Fruit fly (Drosophila melanogaster): ENCODE measurements around the gene pHCl-2.
A peak's percentile ranks its signal among the peaks of the same experiment; 100 is the strongest.

pHCl-2 gene

DNA sequence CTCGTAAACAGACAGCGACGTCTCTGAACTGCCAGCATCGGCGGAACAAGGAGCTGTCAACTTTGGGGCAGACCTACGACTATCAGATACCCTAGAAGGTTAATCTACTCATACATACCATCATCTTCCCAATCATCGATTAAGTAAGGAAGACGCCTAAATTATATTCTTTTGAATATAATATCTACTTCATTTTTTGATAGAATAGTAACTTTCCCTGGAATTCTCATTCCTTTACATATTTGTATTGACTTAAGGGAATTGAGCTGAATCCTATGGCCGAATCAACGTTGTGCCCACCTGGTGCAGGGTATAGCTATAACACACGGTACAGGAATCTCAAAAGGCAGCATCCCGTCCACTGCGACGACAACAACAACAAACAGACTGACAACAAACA, 41.5 kb upstream of the pHCl-2 start (continued):
- peak; percentile 11 for TF ChIP-seq CG7368 (GFP tag; optimal IDR thresholded peaks at IDR 0.05)

DNA sequence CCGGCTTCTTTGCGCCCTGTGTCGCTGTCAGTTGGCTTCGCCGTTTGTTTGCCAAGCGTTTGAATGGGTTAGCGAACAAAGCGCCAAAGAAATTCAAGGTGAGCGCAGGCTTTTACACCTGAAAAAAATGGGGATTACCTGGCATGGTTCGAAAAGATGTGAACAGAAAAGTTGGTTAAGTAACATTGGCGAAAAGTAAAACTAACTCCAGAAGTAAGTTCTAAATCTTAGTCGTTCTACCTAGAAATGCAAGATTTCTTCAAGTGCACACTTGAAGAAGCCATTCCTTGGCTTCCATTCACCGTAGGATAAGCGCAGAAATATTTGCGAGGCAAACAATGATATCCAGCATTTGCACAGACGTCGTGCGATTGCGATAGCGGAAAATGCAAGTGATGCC, 40.4 kb upstream of the pHCl-2 start:
- TF ChIP-seq Sox15 (GFP tag; optimal IDR thresholded peaks at IDR 0.05) (no peak), CG8319 (GFP tag; optimal IDR thresholded peaks at IDR 0.05) (no peak), salr (GFP tag; optimal IDR thresholded peaks at IDR 0.05) (peak; percentile 15 to 68), pdm3 (GFP tag; optimal IDR thresholded peaks at IDR 0.05) (peak; percentile 57), fd85E (GFP tag; optimal IDR thresholded peaks at IDR 0.05) (no peak), CG31627 (GFP tag; optimal IDR thresholded peaks at IDR 0.05) (peak; percentile 5), Ets21C (GFP tag; optimal IDR thresholded peaks at IDR 0.05) (no peak), CG6854 (GFP tag; optimal IDR thresholded peaks at IDR 0.05) (no peak), esn (GFP tag; optimal IDR thresholded peaks at IDR 0.05) (peak; percentile 2), Sox14 (GFP tag; optimal IDR thresholded peaks at IDR 0.05) (peak; percentile 50), Eip93F (GFP tag; optimal IDR thresholded peaks at IDR 0.05) (no peak), Eip78C (GFP tag) (peak; percentile 73), CG11762 (GFP tag; optimal IDR thresholded peaks at IDR 0.05; ENCODE audit: insufficient read depth) (no peak), CG6792 (GFP tag; optimal IDR thresholded peaks at IDR 0.05) (peak; percentile 7), CG3032 (tag; optimal IDR thresholded peaks at IDR 0.05) (no peak), CG15336 (GFP tag; IDR thresholded peaks at IDR 0.05) (peak; percentile 64), CG4318 (GFP tag; optimal IDR thresholded peaks at IDR 0.05) (peak; percentile 38), fkh (GFP tag; optimal IDR thresholded peaks at IDR 0.05) (no peak), dsx (GFP tag; optimal IDR thresholded peaks at IDR 0.05; ENCODE audit: poor library complexity, severe bottlenecking) (no peak), CG1621 (tag; optimal IDR thresholded peaks at IDR 0.05) (no peak), Gug (GFP tag; IDR thresholded peaks at IDR 0.05) (no peak), Hr38 (GFP tag; optimal IDR thresholded peaks at IDR 0.05) (no peak), vri (GFP tag; optimal IDR thresholded peaks at IDR 0.05) (no peak), CG10631 (GFP tag; optimal IDR thresholded peaks at IDR 0.05) (peak; percentile 57), net (GFP tag; optimal IDR thresholded peaks at IDR 0.05) (peak; percentile 41), Blimp-1 (GFP tag; optimal IDR thresholded peaks at IDR 0.05) (no peak), CG10669 (GFP tag; optimal IDR thresholded peaks at IDR 0.05) (no peak), CG3919 (GFP tag; optimal IDR thresholded peaks at IDR 0.05) (peak; percentile 42), CG11294 (GFP tag; IDR thresholded peaks at IDR 0.05) (no peak), Eip75B (GFP tag; optimal IDR thresholded peaks at IDR 0.05) (peak; percentile 44), CG34406 (GFP tag; optimal IDR thresholded peaks at IDR 0.05) (peak; percentile 0), CG11902 (GFP tag; optimal IDR thresholded peaks at IDR 0.05) (no peak), CG7368 (GFP tag; optimal IDR thresholded peaks at IDR 0.05) (no peak), ss (GFP tag; optimal IDR thresholded peaks at IDR 0.05) (peak in 1 of 2 experiments; percentile 7), CG6808 (GFP tag; optimal IDR thresholded peaks at IDR 0.05) (no peak), achi (GFP tag; optimal IDR thresholded peaks at IDR 0.05) (no peak), Ets96B (tag; optimal IDR thresholded peaks at IDR 0.05) (no peak), Met (GFP tag; optimal IDR thresholded peaks at IDR 0.05) (peak; percentile 26), spab (GFP tag; optimal IDR thresholded peaks at IDR 0.05) (no peak), svp (GFP tag) (peak; percentile 35), CG6276 (GFP tag; optimal IDR thresholded peaks at IDR 0.05) (no peak), Hr4 (GFP tag; optimal IDR thresholded peaks at IDR 0.05) (peak; percentile 71), dac (GFP tag; optimal IDR thresholded peaks at IDR 0.05) (no peak), lz (GFP tag; optimal IDR thresholded peaks at IDR 0.05) (peak; percentile 19), fd59A (GFP tag; optimal IDR thresholded peaks at IDR 0.05) (peak; percentile 34), eg (GFP tag; IDR thresholded peaks at IDR 0.05) (peak; percentile 38; the same call in 1 of the 3 replicates), Hr39 (GFP tag; optimal IDR thresholded peaks at IDR 0.05) (peak; percentile 6), CG9139 (GFP tag; optimal IDR thresholded peaks at IDR 0.05) (no peak), Lpt (GFP tag; optimal IDR thresholded peaks at IDR 0.05) (no peak), CG32006 (GFP tag; optimal IDR thresholded peaks at IDR 0.05) (peak; percentile 72)
